Worm (Caenorhabditis elegans): Measurements from ENCODE around the gene dpy-26.
"Not testable (repeated sequence)": the region's sequence is repeated elsewhere in the genome, so short reads cannot be mapped to it uniquely, and the experiment has no call there.

Gene dpy-26

ce11 chrIV:12451225-12451831 is at the start of gene dpy-26:
TSS of gene dpy-26 (minus strand) at chrIV:12451335.
- TF ChIP-seq flt-1 (GFP tag; IDR thresholded peaks at IDR 0.05) (no peak), cog-1 (tag; optimal IDR thresholded peaks at IDR 0.05) (no peak)

ce11 chrIV:12498238-12498637 is 47.1 kb upstream of the dpy-26 start, which contains the start of gene sru-19:
TSS of gene sru-19 (plus strand) at chrIV:12498538.
- TF ChIP-seq ztf-29 (GFP tag; IDR thresholded peaks at IDR 0.05) = no peak
- no peak for TF ChIP-seq ztf-23 (GFP tag; IDR thresholded peaks at IDR 0.05)
- no peak for TF ChIP-seq T22C8.4 (GFP tag; IDR thresholded peaks at IDR 0.05)
- TF ChIP-seq klf-2 (GFP tag; conservative IDR thresholded peaks at IDR 0.05) = no peak
- no peak for TF ChIP-seq cog-1 (tag; optimal IDR thresholded peaks at IDR 0.05)
- no peak for TF ChIP-seq flt-1 (GFP tag; IDR thresholded peaks at IDR 0.05)
- no peak for TF ChIP-seq med-1 (GFP tag; optimal IDR thresholded peaks at IDR 0.05; ENCODE audit: insufficient read depth)
- TF ChIP-seq ref-1 (GFP tag; conservative IDR thresholded peaks at IDR 0.05) = no peak
- TF ChIP-seq tab-1 (GFP tag; IDR thresholded peaks at IDR 0.05) = no peak

- TF ChIP-seq ztf-29 (GFP tag; IDR thresholded peaks at IDR 0.05) = no peak
- no peak for TF ChIP-seq flt-1 (GFP tag; IDR thresholded peaks at IDR 0.05)
- no peak for TF ChIP-seq klf-2 (GFP tag; conservative IDR thresholded peaks at IDR 0.05)
- TF ChIP-seq ztf-23 (GFP tag; IDR thresholded peaks at IDR 0.05) = no peak
Observed at ce11 chrIV:12495196-12495595, 44.1 kb upstream of the dpy-26 start, which contains the start of gene sru-20. TSS of gene sru-20 (plus strand) at chrIV:12495496.

- TF ChIP-seq ztf-23 (GFP tag; IDR thresholded peaks at IDR 0.05) = no peak
- TF ChIP-seq ztf-29 (GFP tag; IDR thresholded peaks at IDR 0.05) = no peak
- TF ChIP-seq ref-1 (GFP tag; conservative IDR thresholded peaks at IDR 0.05) = no peak
- no peak for TF ChIP-seq T22C8.4 (GFP tag; IDR thresholded peaks at IDR 0.05)
- TF ChIP-seq tab-1 (GFP tag; IDR thresholded peaks at IDR 0.05) = no peak
- no peak for TF ChIP-seq flt-1 (GFP tag; IDR thresholded peaks at IDR 0.05)
- no peak for TF ChIP-seq klf-2 (GFP tag; conservative IDR thresholded peaks at IDR 0.05)
- no peak for TF ChIP-seq med-1 (GFP tag; optimal IDR thresholded peaks at IDR 0.05; ENCODE audit: insufficient read depth)
- TF ChIP-seq cog-1 (tag; optimal IDR thresholded peaks at IDR 0.05) = no peak
Observed at ce11 chrIV:12490491-12490890, 39.4 kb upstream of the dpy-26 start, which contains the start of gene him-6. TSS of gene him-6 (plus strand) at chrIV:12490791.

- TF ChIP-seq T22C8.4 (GFP tag; IDR thresholded peaks at IDR 0.05) = no peak
- no peak for TF ChIP-seq cog-1 (tag; optimal IDR thresholded peaks at IDR 0.05)
Observed at ce11 chrIV:12487194-12487593, 36.1 kb upstream of the dpy-26 start, which contains the start of gene sru-26. TSS of gene sru-26 (plus strand) at chrIV:12487494.

- not testable (repeated sequence) for TF ChIP-seq klf-2 (GFP tag; conservative IDR thresholded peaks at IDR 0.05); med-1 (GFP tag; optimal IDR thresholded peaks at IDR 0.05; ENCODE audit: insufficient read depth); ztf-29 (GFP tag; IDR thresholded peaks at IDR 0.05)
Observed at ce11 chrIV:12484479-12484878, 33.3 kb upstream of the dpy-26 start, which contains the start of gene T04A11.4. TSS of gene T04A11.4 (minus strand) at chrIV:12484579.

- TF ChIP-seq klf-2 (GFP tag; conservative IDR thresholded peaks at IDR 0.05); med-1 (GFP tag; optimal IDR thresholded peaks at IDR 0.05; ENCODE audit: insufficient read depth); tab-1 (GFP tag; IDR thresholded peaks at IDR 0.05): not testable (repeated sequence)
Observed at ce11 chrIV:12478711-12479110, 27.6 kb upstream of the dpy-26 start, which contains the start of gene igdb-1. TSS of gene igdb-1 (plus strand) at chrIV:12479011.

ce11 chrIV:12476942-12477341 is 25.8 kb upstream of the dpy-26 start, which contains the start of gene T04A11.1:
TSS of gene T04A11.1 (minus strand) at chrIV:12477042.
- TF ChIP-seq flt-1 (GFP tag; IDR thresholded peaks at IDR 0.05); med-1 (GFP tag; optimal IDR thresholded peaks at IDR 0.05; ENCODE audit: insufficient read depth); ztf-23 (GFP tag; IDR thresholded peaks at IDR 0.05): not testable (repeated sequence)

ce11 chrIV:12468359-12468758 is 17.2 kb upstream of the dpy-26 start, which contains the start of gene igdb-2:
TSS of gene igdb-2 (plus strand) at chrIV:12468659.
- TF ChIP-seq flt-1 (GFP tag; IDR thresholded peaks at IDR 0.05) (no peak), ref-1 (GFP tag; conservative IDR thresholded peaks at IDR 0.05) (no peak), tab-1 (GFP tag; IDR thresholded peaks at IDR 0.05) (no peak), cog-1 (tag; optimal IDR thresholded peaks at IDR 0.05) (no peak), med-1 (GFP tag; optimal IDR thresholded peaks at IDR 0.05; ENCODE audit: insufficient read depth) (no peak), ztf-23 (GFP tag; IDR thresholded peaks at IDR 0.05) (no peak), ztf-29 (GFP tag; IDR thresholded peaks at IDR 0.05) (no peak), klf-2 (GFP tag; conservative IDR thresholded peaks at IDR 0.05) (no peak), T22C8.4 (GFP tag; IDR thresholded peaks at IDR 0.05) (no peak)

ce11 chrIV:12467761-12468160 is 16.6 kb upstream of the dpy-26 start:
- TF ChIP-seq klf-2 (GFP tag; conservative IDR thresholded peaks at IDR 0.05) = no peak
- TF ChIP-seq T22C8.4 (GFP tag; IDR thresholded peaks at IDR 0.05) = no peak
- no peak for TF ChIP-seq ztf-29 (GFP tag; IDR thresholded peaks at IDR 0.05)
- TF ChIP-seq flt-1 (GFP tag; IDR thresholded peaks at IDR 0.05) = no peak

ce11 chrIV:12464822-12465221 is 13.7 kb upstream of the dpy-26 start:
- TF ChIP-seq med-1 (GFP tag; optimal IDR thresholded peaks at IDR 0.05; ENCODE audit: insufficient read depth) (no peak), klf-2 (GFP tag; conservative IDR thresholded peaks at IDR 0.05) (no peak), ref-1 (GFP tag; conservative IDR thresholded peaks at IDR 0.05) (no peak), ztf-23 (GFP tag; IDR thresholded peaks at IDR 0.05) (no peak)
